Fruit fly (Drosophila melanogaster) whole organism, prepupa: ENCODE data around the gene CG15876.

ENCODE experiments used
- CG10631 ChIP-seq: fragments of 200-800 bp; sonication (Bioruptor generic); optimal IDR thresholded peaks from 2 replicates; lab custom pipeline; 2016; ENCODE audit warnings: missing biosample characterization, missing genetic modification characterization
- CG10669 ChIP-seq: fragments of 200-800 bp; sonication (Bioruptor generic); optimal IDR thresholded peaks from 3 replicates; lab custom pipeline; 2018; ENCODE audit warnings: missing biosample characterization, mild to moderate bottlenecking, missing genetic modification characterization, moderate library complexity
- CG11294 ChIP-seq: fragments of 200-800 bp; sonication (Bioruptor generic); IDR thresholded peaks from 2 replicates; pipeline ENCODE4 v1.3.6; 2022; ENCODE audit warnings: missing biosample characterization, missing genetic modification characterization
- CG11762 ChIP-seq: fragments of 200-800 bp; sonication (Bioruptor generic); optimal IDR thresholded peaks from 3 replicates; lab custom pipeline; 2016; ENCODE audit warnings: missing biosample characterization, missing genetic modification characterization; ENCODE audit not compliant: insufficient read depth
- CG11902 ChIP-seq: fragments of 200-800 bp; sonication (Bioruptor generic); optimal IDR thresholded peaks from 3 replicates; lab custom pipeline; 2016; ENCODE audit warnings: missing biosample characterization, missing genetic modification characterization
- CG15336 ChIP-seq: fragments of 200-800 bp; sonication (Bioruptor generic); IDR thresholded peaks from 2 replicates; pipeline ENCODE4 v1.3.6; 2022; ENCODE audit warnings: missing biosample characterization, missing genetic modification characterization
- CG1621 ChIP-seq: fragments of 200-800 bp; sonication (Bioruptor generic); optimal IDR thresholded peaks from 3 replicates; lab custom pipeline; 2018; ENCODE audit warnings: missing biosample characterization, mild to moderate bottlenecking, missing genetic modification characterization
- CG16779 ChIP-seq: fragments of 200-800 bp; sonication (Bioruptor generic); optimal IDR thresholded peaks from 3 replicates; lab custom pipeline; 2017; ENCODE audit warnings: missing biosample characterization, mild to moderate bottlenecking, missing genetic modification characterization
- CG3032 ChIP-seq: fragments of 200-800 bp; optimal IDR thresholded peaks from 2 replicates; lab custom pipeline; 2019; ENCODE audit warnings: missing biosample characterization, mild to moderate bottlenecking, missing genetic modification characterization, moderate library complexity
- CG32006 ChIP-seq: fragments of 200-800 bp; sonication (Bioruptor generic); optimal IDR thresholded peaks from 3 replicates; lab custom pipeline; 2017; ENCODE audit warnings: missing biosample characterization, mild to moderate bottlenecking, missing genetic modification characterization
- CG4318 ChIP-seq: fragments of 200-800 bp; sonication (Bioruptor generic); optimal IDR thresholded peaks from 3 replicates; lab custom pipeline; 2017; ENCODE audit warnings: missing biosample characterization, mild to moderate bottlenecking, missing genetic modification characterization
- CG6163 ChIP-seq: fragments of 200-800 bp; sonication (Bioruptor generic); IDR thresholded peaks from 3 replicates; pipeline ENCODE4 v1.3.6; 2022; ENCODE audit warnings: missing biosample characterization, missing genetic modification characterization
- CG6276 ChIP-seq: fragments of 200-800 bp; sonication (Bioruptor generic); optimal IDR thresholded peaks from 2 replicates; lab custom pipeline; 2017; ENCODE audit warnings: missing biosample characterization, mild to moderate bottlenecking, missing genetic modification characterization
- CG6808 ChIP-seq: fragments of 200-800 bp; sonication (Bioruptor generic); optimal IDR thresholded peaks from 3 replicates; lab custom pipeline; 2017; ENCODE audit warnings: missing biosample characterization, missing genetic modification characterization, mild to moderate bottlenecking, moderate library complexity, missing genetic modification reagents
- CG6854 ChIP-seq: fragments of 200-800 bp; sonication (Bioruptor generic); optimal IDR thresholded peaks from 2 replicates; lab custom pipeline; 2017; ENCODE audit warnings: missing biosample characterization, mild to moderate bottlenecking, missing genetic modification characterization
- CG7368 ChIP-seq: fragments of 200-800 bp; sonication (Bioruptor generic); optimal IDR thresholded peaks from 3 replicates; lab custom pipeline; 2016; ENCODE audit warnings: missing biosample characterization, missing genetic modification characterization
- CG8632 ChIP-seq: fragments of 200-800 bp; sonication (Bioruptor generic); optimal IDR thresholded peaks from 3 replicates; lab custom pipeline; 2016; ENCODE audit warnings: missing biosample characterization, missing genetic modification characterization
- Eip75B ChIP-seq: fragments of 200-800 bp; sonication (Bioruptor generic); optimal IDR thresholded peaks from 3 replicates; lab custom pipeline; 2016; ENCODE audit warnings: missing biosample characterization, missing genetic modification characterization
- Eip78C ChIP-seq: fragments of 200-800 bp; sonication (Bioruptor generic); peaks from one replicate; lab custom pipeline; 2016; ENCODE audit warnings: missing biosample characterization, missing genetic modification characterization
- Eip93F ChIP-seq: fragments of 200-800 bp; sonication (Bioruptor generic); optimal IDR thresholded peaks from 2 replicates; lab custom pipeline; 2016; ENCODE audit warnings: missing biosample characterization, mild to moderate bottlenecking, missing genetic modification characterization
- Ets21C ChIP-seq: fragments of 200-800 bp; sonication (Bioruptor generic); optimal IDR thresholded peaks from 3 replicates; lab custom pipeline; 2016; ENCODE audit warnings: missing biosample characterization, missing genetic modification characterization
- Ets96B ChIP-seq: fragments of 200-800 bp; optimal IDR thresholded peaks from 2 replicates; lab custom pipeline; 2019; ENCODE audit warnings: missing biosample characterization, mild to moderate bottlenecking, missing genetic modification characterization, moderate library complexity
- Gug ChIP-seq: fragments of 200-800 bp; sonication (Bioruptor generic); IDR thresholded peaks from 2 replicates; pipeline ENCODE4 v1.3.6; 2022; ENCODE audit warnings: missing biosample characterization, missing genetic modification characterization
- Hr38 ChIP-seq: sonication (Bioruptor generic); optimal IDR thresholded peaks from 2 replicates; lab custom pipeline; 2016; ENCODE audit warnings: missing biosample characterization, missing genetic modification characterization
- Hr39 ChIP-seq: fragments of 200-800 bp; sonication (Bioruptor generic); optimal IDR thresholded peaks from 2 replicates; lab custom pipeline; 2016; ENCODE audit warnings: missing biosample characterization, missing genetic modification characterization
- Hr4 ChIP-seq: fragments of 200-800 bp; sonication (Bioruptor generic); optimal IDR thresholded peaks from 3 replicates; lab custom pipeline; 2016; ENCODE audit warnings: missing biosample characterization, missing genetic modification characterization
- Lpt ChIP-seq: fragments of 200-800 bp; sonication (Bioruptor generic); optimal IDR thresholded peaks from 3 replicates; lab custom pipeline; 2016; ENCODE audit warnings: missing biosample characterization, missing genetic modification characterization
- Met ChIP-seq: fragments of 200-800 bp; sonication (Bioruptor generic); optimal IDR thresholded peaks from 3 replicates; lab custom pipeline; 2016; ENCODE audit warnings: missing biosample characterization, missing genetic modification characterization
- OdsH ChIP-seq: fragments of 200-800 bp; sonication (Bioruptor generic); optimal IDR thresholded peaks from 3 replicates; lab custom pipeline; 2016; ENCODE audit warnings: missing biosample characterization, missing genetic modification characterization
- Smox ChIP-seq: fragments of 200-800 bp; sonication (Bioruptor generic); optimal IDR thresholded peaks from 3 replicates; lab custom pipeline; 2016; ENCODE audit warnings: missing biosample characterization, missing genetic modification characterization
- Sox102F ChIP-seq: fragments of 200-800 bp; sonication (Bioruptor generic); optimal IDR thresholded peaks from 2 replicates; lab custom pipeline; 2016; ENCODE audit warnings: missing biosample characterization, mild to moderate bottlenecking, missing genetic modification characterization
- Sox15 ChIP-seq: fragments of 200-800 bp; sonication (Bioruptor generic); optimal IDR thresholded peaks from 3 replicates; lab custom pipeline; 2016; ENCODE audit warnings: missing biosample characterization, missing genetic modification characterization
- achi ChIP-seq: fragments of 200-800 bp; sonication (Bioruptor generic); optimal IDR thresholded peaks from 3 replicates; lab custom pipeline; 2016; ENCODE audit warnings: missing biosample characterization, missing genetic modification characterization
- acj6 ChIP-seq: fragments of 200-800 bp; sonication (Bioruptor generic); optimal IDR thresholded peaks from 3 replicates; lab custom pipeline; 2016; ENCODE audit warnings: missing biosample characterization, missing genetic modification characterization
- cyc ChIP-seq: fragments of 200-800 bp; sonication (Bioruptor generic); optimal IDR thresholded peaks from 3 replicates; lab custom pipeline; 2016; ENCODE audit warnings: missing biosample characterization, missing genetic modification characterization
- dac ChIP-seq: fragments of 200-800 bp; sonication (Bioruptor generic); optimal IDR thresholded peaks from 2 replicates; lab custom pipeline; 2017; ENCODE audit warnings: missing biosample characterization, mild to moderate bottlenecking, missing genetic modification characterization
- dsx ChIP-seq: fragments of 200-800 bp; optimal IDR thresholded peaks from 3 replicates; lab custom pipeline; 2019; ENCODE audit warnings: missing biosample characterization, mild to moderate bottlenecking, missing genetic modification characterization, moderate library complexity; ENCODE audit not compliant: poor library complexity, severe bottlenecking
- esn ChIP-seq: fragments of 200-800 bp; sonication (Bioruptor generic); optimal IDR thresholded peaks from 2 replicates; lab custom pipeline; 2016; ENCODE audit warnings: missing biosample characterization, mild to moderate bottlenecking, missing genetic modification characterization, moderate library complexity
- fd59A ChIP-seq: fragments of 200-800 bp; sonication (Bioruptor generic); optimal IDR thresholded peaks from 2 replicates; lab custom pipeline; 2017; ENCODE audit warnings: missing biosample characterization, mild to moderate bottlenecking, missing genetic modification characterization, missing genetic modification reagents
- fkh ChIP-seq: fragments of 200-800 bp; sonication (Bioruptor generic); optimal IDR thresholded peaks from 3 replicates; lab custom pipeline; 2017; ENCODE audit warnings: missing biosample characterization, mild to moderate bottlenecking, missing genetic modification characterization, moderate library complexity
- lz ChIP-seq: fragments of 200-800 bp; sonication (Bioruptor generic); optimal IDR thresholded peaks from 3 replicates; lab custom pipeline; 2016; ENCODE audit warnings: missing biosample characterization, missing genetic modification characterization
- net ChIP-seq: fragments of 200-800 bp; sonication (Bioruptor generic); optimal IDR thresholded peaks from 3 replicates; lab custom pipeline; 2016; ENCODE audit warnings: missing biosample characterization, missing genetic modification characterization
- pdm3 ChIP-seq: fragments of 200-800 bp; sonication (Bioruptor generic); optimal IDR thresholded peaks from 3 replicates; lab custom pipeline; 2016; ENCODE audit warnings: missing biosample characterization, missing genetic modification characterization
- salr ChIP-seq, 2 experiments: fragments of 200-800 bp; sonication (Bioruptor generic); optimal IDR thresholded peaks; 3 replicates each; lab custom pipeline; 2016 to 2018; ENCODE audit warnings: missing biosample characterization in 2 of 2, missing genetic modification characterization in 2 of 2, mild to moderate bottlenecking in 1 of 2
- spab ChIP-seq: fragments of 200-800 bp; sonication (Bioruptor generic); optimal IDR thresholded peaks from 2 replicates; lab custom pipeline; 2017; ENCODE audit warnings: missing biosample characterization, mild to moderate bottlenecking, missing genetic modification characterization, missing genetic modification reagents
- ss ChIP-seq, 2 experiments: fragments of 200-800 bp; sonication (Bioruptor generic); optimal IDR thresholded peaks; 2 replicates in 1 of 2; 3 replicates in 1 of 2; lab custom pipeline; 2017 to 2018; ENCODE audit warnings: mild to moderate bottlenecking in 2 of 2, missing biosample characterization in 2 of 2, missing genetic modification characterization in 2 of 2, moderate library complexity in 1 of 2
- svp ChIP-seq: fragments of 200-800 bp; sonication (Bioruptor generic); peaks from one replicate; lab custom pipeline; 2016; ENCODE audit warnings: missing biosample characterization, missing genetic modification characterization
- topi ChIP-seq: fragments of 200-800 bp; sonication (Bioruptor generic); optimal IDR thresholded peaks from 3 replicates; lab custom pipeline; 2016; ENCODE audit warnings: missing biosample characterization, missing genetic modification characterization
- vri ChIP-seq: fragments of 200-800 bp; sonication (Bioruptor generic); optimal IDR thresholded peaks from 3 replicates; lab custom pipeline; 2016; ENCODE audit warnings: missing biosample characterization, mild to moderate bottlenecking, missing genetic modification characterization

The CG15876 gene

DNA sequence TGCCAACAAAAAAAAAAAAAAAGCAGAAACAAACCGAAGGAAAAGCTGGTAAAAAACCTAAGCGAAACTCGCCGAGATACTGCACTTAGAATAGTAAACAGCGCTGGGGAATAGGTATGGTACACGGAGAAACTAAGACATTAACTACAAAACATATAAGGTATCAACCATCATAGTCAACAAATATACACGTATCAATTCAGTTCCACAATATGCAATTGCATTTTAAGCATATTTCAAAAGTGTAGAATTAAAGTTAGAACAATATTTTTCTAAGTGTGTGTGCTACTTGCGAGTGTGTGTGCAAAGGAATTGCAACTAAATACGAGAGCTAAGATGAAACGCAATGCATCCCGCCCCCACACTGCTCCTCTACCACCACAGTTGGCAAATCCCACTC lies 13.2 kb upstream of the CG15876 start (continued):
- TF ChIP-seq lz (GFP tag; lab: Kevin White, UChicago) (no peak), fkh (GFP tag; lab: Kevin White, UChicago) (no peak), Hr38 (GFP tag; lab: Kevin White, UChicago) (no peak), Hr4 (GFP tag; lab: Kevin White, UChicago) (peak; percentile 71), dsx (GFP tag; lab: Kevin White, UChicago) (peak; percentile 31), salr (GFP tag; optimal IDR thresholded peaks at IDR 0.05; lab: Kevin White, UChicago) (peak in 1 of 2 experiments; percentile 81), Smox (no peak), CG6854 (no peak), CG4318 (peak; percentile 74), CG15336 (GFP tag; lab: Robert Waterston, UW) (peak; percentile 92), CG8632 (GFP tag; lab: Kevin White, UChicago) (no peak), Ets96B (tag; lab: Kevin White, UChicago) (peak; percentile 45), CG7368 (GFP tag; lab: Kevin White, UChicago) (peak; percentile 9), CG32006 (peak; percentile 87), Eip78C (peak; percentile 89), spab (GFP tag; lab: Kevin White, UChicago) (no peak), Gug (GFP tag; lab: Robert Waterston, UW) (peak; percentile 87), CG11902 (GFP tag; lab: Kevin White, UChicago) (no peak), CG11762 (GFP tag; lab: Kevin White, UChicago) (peak; percentile 33), dac (GFP tag; lab: Kevin White, UChicago) (peak; percentile 53), Eip75B (GFP tag; lab: Kevin White, UChicago) (peak; percentile 58), Eip93F (GFP tag; lab: Kevin White, UChicago) (no peak), svp (GFP tag; lab: Kevin White, UChicago) (peak; percentile 49), Lpt (peak; percentile 61), Sox15 (no peak), CG6808 (GFP tag; lab: Kevin White, UChicago) (no peak), CG1621 (tag; lab: Kevin White, UChicago) (peak; percentile 20), acj6 (peak; percentile 64), topi (GFP tag; lab: Kevin White, UChicago) (peak; percentile 48), Met (no peak), CG11294 (GFP tag; lab: Robert Waterston, UW) (peak; percentile 78), esn (GFP tag; lab: Kevin White, UChicago) (peak; percentile 15), pdm3 (GFP tag; lab: Kevin White, UChicago) (peak; percentile 64), Sox102F (no peak)

- no peak for TF ChIP-seq Eip93F (GFP tag; lab: Kevin White, UChicago)
- peak; percentile 46 for TF ChIP-seq acj6
- peak; percentile 80 for TF ChIP-seq Eip78C
- peak; percentile 33 for TF ChIP-seq OdsH (GFP tag; lab: Kevin White, UChicago)
- no peak for TF ChIP-seq CG15336 (GFP tag; lab: Robert Waterston, UW)
- TF ChIP-seq CG7368 (GFP tag; lab: Kevin White, UChicago), result no peak
- TF ChIP-seq CG16779, result no peak
- TF ChIP-seq ss (GFP tag; optimal IDR thresholded peaks at IDR 0.05; lab: Kevin White, UChicago), result peak in 1 of 2 experiments; percentile 29
- TF ChIP-seq lz (GFP tag; lab: Kevin White, UChicago), result no peak
- TF ChIP-seq net, result no peak
- TF ChIP-seq CG3032 (tag; lab: Kevin White, UChicago), result peak; percentile 2
- TF ChIP-seq pdm3 (GFP tag; lab: Kevin White, UChicago), result peak; percentile 24
- no peak for TF ChIP-seq CG1621 (tag; lab: Kevin White, UChicago)
- no peak for TF ChIP-seq cyc
- TF ChIP-seq Ets21C, result no peak
- TF ChIP-seq dsx (GFP tag; lab: Kevin White, UChicago), result peak; percentile 6
- TF ChIP-seq CG32006, result peak; percentile 9
- no peak for TF ChIP-seq CG10631 (GFP tag; lab: Kevin White, UChicago)
- no peak for TF ChIP-seq salr (GFP tag; optimal IDR thresholded peaks at IDR 0.05; lab: Kevin White, UChicago)
- no peak for TF ChIP-seq Hr39 (GFP tag; lab: Kevin White, UChicago)
- TF ChIP-seq vri (GFP tag; lab: Kevin White, UChicago), result no peak
- TF ChIP-seq Sox102F, result no peak
- TF ChIP-seq CG6163 (GFP tag; lab: Robert Waterston, UW), result peak; percentile 58; the same call in 2 of the 3 replicates
- peak; percentile 8 for TF ChIP-seq Hr4 (GFP tag; lab: Kevin White, UChicago)
- TF ChIP-seq achi (GFP tag; lab: Kevin White, UChicago), result peak; percentile 26
- peak; percentile 17 for TF ChIP-seq CG10669 (GFP tag; lab: Kevin White, UChicago)
- TF ChIP-seq Ets96B (tag; lab: Kevin White, UChicago), result peak; percentile 27
- TF ChIP-seq Gug (GFP tag; lab: Robert Waterston, UW), result no peak
- TF ChIP-seq CG6276 (GFP tag; lab: Kevin White, UChicago), result no peak
- TF ChIP-seq fd59A (GFP tag; lab: Kevin White, UChicago), result peak; percentile 4
- no peak for TF ChIP-seq Smox
Observed at dm6 chr3L:4702003-4702402, 7.4 kb upstream of the CG15876 start.
